Fruit fly (Drosophila melanogaster): ENCODE data around the gene Ho.

Ho gene

dm6 chr3R:11688055-11688454 lies 8.5 kb downstream of the Ho start, which contains the start of gene CG6834 (continued):
- peak; percentile 12 for TF ChIP-seq CG12071 (GFP tag; optimal IDR thresholded peaks at IDR 0.05)
- no peak for TF ChIP-seq stwl (tag; optimal IDR thresholded peaks at IDR 0.05)
- no peak for TF ChIP-seq gfzf (GFP tag; optimal IDR thresholded peaks at IDR 0.05)
- no peak for TF ChIP-seq MESR4 (GFP tag; optimal IDR thresholded peaks at IDR 0.05)
- TF ChIP-seq CoRest (tag; optimal IDR thresholded peaks at IDR 0.05): no peak

dm6 chr3R:11689900-11690299 lies 10.4 kb downstream of the Ho start, which contains the start of gene CG6908:
Gene CG6908, minus strand, starts transcription at chr3R:11690051.
- peak; percentile 21; the same call in 1 of the 2 replicates for TF ChIP-seq amos (GFP tag; IDR thresholded peaks at IDR 0.05; ENCODE audit: partially characterized antibody)
- TF ChIP-seq CG15514 (GFP tag; optimal IDR thresholded peaks at IDR 0.05): peak; percentile 5
- peak; percentile 84 for TF ChIP-seq Nf-YC (tag; optimal IDR thresholded peaks at IDR 0.05)
- peak; percentile 83 for TF ChIP-seq Nf-YB (GFP tag; optimal IDR thresholded peaks at IDR 0.05)
- peak; percentile 7 for TF ChIP-seq Hmr (GFP tag; optimal IDR thresholded peaks at IDR 0.05)
- TF ChIP-seq CG34376 (GFP tag; optimal IDR thresholded peaks at IDR 0.05): peak; percentile 46
- TF ChIP-seq CG1832 (GFP tag; optimal IDR thresholded peaks at IDR 0.05): no peak
- TF ChIP-seq wek (GFP tag; optimal IDR thresholded peaks at IDR 0.05): no peak
- TF ChIP-seq ci (GFP tag; IDR thresholded peaks at IDR 0.05): peak; percentile 39; the same call in 2 of the 3 replicates
- peak; percentile 50 for TF ChIP-seq her (GFP tag; optimal IDR thresholded peaks at IDR 0.05)
- peak; percentile 33; the same call in 1 of the 2 replicates for TF ChIP-seq slbo (GFP tag; IDR thresholded peaks at IDR 0.05)
- TF ChIP-seq vfl (GFP tag; optimal IDR thresholded peaks at IDR 0.05): no peak
- TF ChIP-seq chinmo (GFP tag; IDR thresholded peaks at IDR 0.05; ENCODE audit: partially characterized antibody): peak; percentile 91; the same call in 3 of the 4 replicates
- no peak for TF ChIP-seq D19A (tag; optimal IDR thresholded peaks at IDR 0.05)
- peak; percentile 2 for TF ChIP-seq CHES-1-like (GFP tag; optimal IDR thresholded peaks at IDR 0.05)
- peak; percentile 44 for TF ChIP-seq HmgZ (tag; optimal IDR thresholded peaks at IDR 0.05)
- no peak for TF ChIP-seq zfh1 (GFP tag; IDR thresholded peaks at IDR 0.05)
- TF ChIP-seq CG18599 (GFP tag; optimal IDR thresholded peaks at IDR 0.05): peak; percentile 10
- TF ChIP-seq B-H2 (GFP tag; optimal IDR thresholded peaks at IDR 0.05): peak; percentile 71
- TF ChIP-seq NFAT (GFP tag; IDR thresholded peaks at IDR 0.05): no peak
- peak; percentile 99 for TF ChIP-seq sug (tag; optimal IDR thresholded peaks at IDR 0.05)
- TF ChIP-seq ftz-f1 (GFP tag; optimal IDR thresholded peaks at IDR 0.05): peak; percentile 1
- TF ChIP-seq exex (tag; optimal IDR thresholded peaks at IDR 0.05): peak; percentile 68
- no peak for TF ChIP-seq fd3F (GFP tag; optimal IDR thresholded peaks at IDR 0.05)
- TF ChIP-seq Pdp1 (GFP tag; optimal IDR thresholded peaks at IDR 0.05): peak in 1 of 2 experiments; percentile 46
- TF ChIP-seq Fer3 (tag; optimal IDR thresholded peaks at IDR 0.05): peak; percentile 27
- 0 out of 2 replicates have a peak, but pooled peaks have one; percentile 11 for TF ChIP-seq Drgx (GFP tag; IDR thresholded peaks at IDR 0.05)
- TF ChIP-seq CG14014 (GFP tag; IDR thresholded peaks at IDR 0.05): no peak
- peak; percentile 11 for TF ChIP-seq PHDP (tag; optimal IDR thresholded peaks at IDR 0.05)
- TF ChIP-seq CG7963 (GFP tag; IDR thresholded peaks at IDR 0.05; ENCODE audit: partially characterized antibody): no peak
- no peak for TF ChIP-seq pan (optimal IDR thresholded peaks at IDR 0.05)
- TF ChIP-seq pan (GFP tag; optimal IDR thresholded peaks at IDR 0.05 in 1 of 2, IDR thresholded peaks at IDR 0.05 in 1 of 2): peak in 1 of 2 experiments; percentile 24
- peak; percentile 68 for TF ChIP-seq Deaf1 (tag; optimal IDR thresholded peaks at IDR 0.05)
- peak; percentile 34 for TF ChIP-seq sd (tag; optimal IDR thresholded peaks at IDR 0.05)
- no peak for TF ChIP-seq CG8290 (GFP tag; optimal IDR thresholded peaks at IDR 0.05)
- peak in 1 of 2 experiments; percentile 7 for TF ChIP-seq CG8290 (tag; optimal IDR thresholded peaks at IDR 0.05)
- TF ChIP-seq CG12769 (tag; optimal IDR thresholded peaks at IDR 0.05): peak; percentile 56
- no peak; the same call in 1 of the 2 replicates for TF ChIP-seq seq (GFP tag; IDR thresholded peaks at IDR 0.05)
